Fruit fly (Drosophila melanogaster): ENCODE results near the gene nSMase.

The nSMase gene

dm6 chr3L:3259703-3260102 lies 40.7 kb downstream of the nSMase start:
- TF ChIP-seq pan (optimal IDR thresholded peaks at IDR 0.05) (no peak), usp (GFP tag; optimal IDR thresholded peaks at IDR 0.05) (no peak), EcR (GFP tag; optimal IDR thresholded peaks at IDR 0.05) (no peak), CG8478 (optimal IDR thresholded peaks at IDR 0.05) (no peak)

dm6 chr3L:3261642-3262041 lies 42.7 kb downstream of the nSMase start:
- TF ChIP-seq usp (GFP tag; optimal IDR thresholded peaks at IDR 0.05) (no peak), EcR (GFP tag; optimal IDR thresholded peaks at IDR 0.05) (no peak), Dll (optimal IDR thresholded peaks at IDR 0.05) (no peak), psq (optimal IDR thresholded peaks at IDR 0.05) (no peak), CG8478 (optimal IDR thresholded peaks at IDR 0.05) (no peak), pan (optimal IDR thresholded peaks at IDR 0.05) (no peak)

dm6 chr3L:3266306-3266705 lies 47.4 kb downstream of the nSMase start:
- TF ChIP-seq EcR (GFP tag; optimal IDR thresholded peaks at IDR 0.05) (no peak), usp (GFP tag; optimal IDR thresholded peaks at IDR 0.05) (no peak), CG8478 (optimal IDR thresholded peaks at IDR 0.05) (no peak), pan (optimal IDR thresholded peaks at IDR 0.05) (no peak), psq (optimal IDR thresholded peaks at IDR 0.05) (no peak), Dll (optimal IDR thresholded peaks at IDR 0.05) (no peak)

DNA sequence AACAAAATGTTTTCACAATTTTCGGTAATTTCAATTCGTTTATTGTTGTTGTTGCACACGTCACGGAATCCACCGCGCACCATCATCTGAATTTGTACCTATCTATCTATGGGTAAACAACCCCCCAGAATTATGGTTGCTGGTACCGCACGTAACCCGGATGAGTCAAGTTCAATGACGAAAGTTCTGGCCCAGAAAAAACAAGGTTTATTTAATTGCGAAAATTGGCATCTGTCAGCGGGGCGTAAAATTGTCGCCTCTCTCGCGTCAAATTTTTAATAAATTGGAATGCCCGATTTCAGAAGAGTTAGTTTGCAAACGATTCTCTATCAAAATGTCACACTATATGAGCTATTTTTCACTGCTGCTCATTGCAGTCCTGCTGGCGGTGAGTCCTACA lies 49.2 kb downstream of the nSMase start, which contains the start of gene CG34265:
Gene CG34265, plus strand, starts transcription at position 301 of the 400 bp plus-strand sequence.
- TF ChIP-seq psq (optimal IDR thresholded peaks at IDR 0.05) = no peak
- TF ChIP-seq Dll (optimal IDR thresholded peaks at IDR 0.05) = no peak

All from whole organism.